Worm (Caenorhabditis elegans): ENCODE measurements around the gene nhr-166.

ce11 chrII:3877127-3877526 is 2.9 kb upstream of the nhr-166 start, which contains the start of gene nep-3:
- no peak for TF ChIP-seq him-1 (tag; optimal IDR thresholded peaks at IDR 0.05)
- TF ChIP-seq dao-5 (tag; optimal IDR thresholded peaks at IDR 0.05) = no peak
- TF ChIP-seq W03F9.2 (tag; optimal IDR thresholded peaks at IDR 0.05) = no peak
